Worm (Caenorhabditis elegans) whole organism, L4/young adult: ENCODE results near the gene mcm-5.

ENCODE experiments used
- W03F9.2 ChIP-seq: fragments of 150-350 bp; optimal IDR thresholded peaks from 2 replicates; lab custom pipeline; 2014; ENCODE audit warnings: missing biosample characterization, missing genetic modification characterization
- dao-5 ChIP-seq: sonication (generic microtip); optimal IDR thresholded peaks from 2 replicates; lab custom pipeline; 2016; ENCODE audit warnings: missing genotype, missing genetic modification characterization, moderate library complexity, missing compliant biosample characterization

- TF ChIP-seq dao-5 (tag; lab: Kevin White, UChicago), result no peak
- TF ChIP-seq W03F9.2, result no peak
These were observed 30.3 kb upstream of the mcm-5 start, which contains the start of gene H38K22.7 for ce11 chrIII:4321399-4321798.
